Worm (Caenorhabditis elegans) whole organism, L1 larva: ENCODE data around the gene sri-29.

Experiments used
- Y116A8C.19 ChIP-seq: sonication (generic microtip); optimal IDR thresholded peaks from 2 replicates; lab custom pipeline; 2016; ENCODE audit warnings: missing compliant biosample characterization, missing genetic modification characterization, borderline replicate concordance
- ama-1 ChIP-seq: fragments of 150-350 bp; optimal IDR thresholded peaks from 2 replicates; lab custom pipeline; 2014
- dpl-1 ChIP-seq, 3 experiments: fragments of 150-350 bp in 2 of 3; sonication (generic microtip) in 1 of 3; optimal IDR thresholded peaks; 2 replicates each; lab custom pipeline; 2014 to 2017; ENCODE audit warnings: missing biosample characterization in 3 of 3, missing genetic modification characterization in 3 of 3, missing genetic modification reagents in 3 of 3
- elt-3 ChIP-seq, 6 experiments: fragments of 150-350 bp in 1 of 6; sonication (generic microtip); optimal IDR thresholded peaks; 2 replicates each; lab custom pipeline; 2017 to 2018; ENCODE audit warnings: missing biosample characterization in 6 of 6, missing genetic modification characterization in 6 of 6, inconsistent platforms in 1 of 6
- mep-1 ChIP-seq: fragments of 150-350 bp; optimal IDR thresholded peaks from 2 replicates; lab custom pipeline; 2014; ENCODE audit warnings: missing biosample characterization, missing genetic modification characterization
- nhr-84 ChIP-seq: sonication (generic microtip); optimal IDR thresholded peaks from 2 replicates; lab custom pipeline; 2017; ENCODE audit warnings: missing biosample characterization, missing genetic modification characterization
- pqm-1 ChIP-seq: sonication (generic microtip); optimal IDR thresholded peaks from 3 replicates; lab custom pipeline; 2017; ENCODE audit warnings: missing biosample characterization, missing genetic modification characterization
- unc-62 ChIP-seq: fragments of 150-350 bp; optimal IDR thresholded peaks from 2 replicates; lab custom pipeline; 2014; ENCODE audit warnings: missing biosample characterization, missing genetic modification reagents, missing genetic modification characterization

- TF ChIP-seq nhr-84 (tag; lab: Kevin White, UChicago) (no peak), pqm-1 (tag; lab: Kevin White, UChicago) (no peak), Y116A8C.19 (tag; lab: Kevin White, UChicago) (no peak), unc-62 (GFP tag; lab: Kevin White, UChicago) (no peak), elt-3 (tag; optimal IDR thresholded peaks at IDR 0.05; lab: Kevin White, UChicago) (no peak), mep-1 (tag; lab: Kevin White, UChicago) (no peak), ama-1 (lab: Kevin White, UChicago) (no peak), dpl-1 (GFP tag; optimal IDR thresholded peaks at IDR 0.05; lab: Kevin White, UChicago) (no peak)
Measured at ce11 chrII:3062876-3063275, 18.8 kb downstream of the sri-29 start.
